Fruit fly (Drosophila melanogaster) S2 (cell line): ENCODE data around the gene Vps52.

Experiments
- CG8478 ChIP-seq: fragments of >200 bp; optimal IDR thresholded peaks from 2 replicates; lab custom pipeline; 2018
- CTCF ChIP-seq, 2 experiments: fragments of >200 bp; optimal IDR thresholded peaks; 2 replicates each; lab custom pipeline; 2018

Gene Vps52

DNA sequence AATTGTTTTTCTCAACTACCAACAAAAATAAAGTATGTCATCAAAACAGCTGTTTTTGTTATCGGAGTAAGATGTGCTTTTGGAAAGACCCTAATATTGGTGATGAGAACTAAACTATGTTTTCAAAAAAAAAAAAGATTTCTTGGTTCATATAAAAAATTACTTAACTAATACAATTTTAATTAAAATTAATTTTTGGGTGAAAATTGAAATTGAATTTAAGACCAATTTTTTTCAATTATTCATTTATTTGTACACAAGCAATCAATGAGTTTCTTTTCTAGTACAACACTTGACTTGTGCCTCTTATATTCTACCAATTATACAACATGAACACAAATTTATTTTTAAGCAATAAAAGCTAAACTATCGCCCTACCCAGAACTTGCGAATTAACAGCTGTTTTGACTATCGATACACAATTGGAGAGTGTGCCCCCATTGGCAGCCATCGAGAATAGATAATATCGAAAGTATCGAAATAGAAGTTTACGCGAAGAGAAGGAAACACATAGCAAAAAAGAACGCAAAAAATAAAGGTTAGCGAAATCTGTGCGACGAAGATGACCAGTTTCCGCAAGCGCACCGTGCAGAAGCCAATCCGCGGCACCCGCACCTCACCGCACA, at the start of gene Vps52, which contains the start of gene Elp4:
Vps52 (minus strand) TSS at position 51 of the 626 bp plus-strand sequence.
Elp4 (plus strand) TSS at position 292 of the 626 bp plus-strand sequence.
- no peak for TF ChIP-seq CTCF (optimal IDR thresholded peaks at IDR 0.05; lab: Kevin White, UChicago)

DNA sequence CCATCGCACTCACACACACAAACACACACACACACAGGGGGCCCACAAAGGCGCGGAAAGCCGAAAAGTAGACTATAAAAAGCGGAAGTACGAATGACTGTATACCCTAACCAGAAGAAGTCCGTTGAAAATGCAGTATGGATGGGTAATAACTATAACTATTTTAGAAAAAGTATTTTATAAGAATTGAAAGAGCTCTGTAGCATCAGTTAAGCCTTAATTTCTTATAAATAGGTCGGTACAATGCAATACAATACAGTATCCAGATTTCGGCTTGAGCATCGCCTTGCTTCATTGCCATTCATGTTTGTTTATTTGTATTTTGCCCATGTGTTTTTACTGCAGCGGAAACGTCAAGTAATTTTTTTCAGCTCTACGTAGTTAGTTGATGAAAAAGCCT, 45.8 kb upstream of the Vps52 start:
- TF ChIP-seq CTCF (optimal IDR thresholded peaks at IDR 0.05; lab: Kevin White, UChicago) (no peak), CG8478 (lab: Kevin White, UChicago) (no peak)

DNA sequence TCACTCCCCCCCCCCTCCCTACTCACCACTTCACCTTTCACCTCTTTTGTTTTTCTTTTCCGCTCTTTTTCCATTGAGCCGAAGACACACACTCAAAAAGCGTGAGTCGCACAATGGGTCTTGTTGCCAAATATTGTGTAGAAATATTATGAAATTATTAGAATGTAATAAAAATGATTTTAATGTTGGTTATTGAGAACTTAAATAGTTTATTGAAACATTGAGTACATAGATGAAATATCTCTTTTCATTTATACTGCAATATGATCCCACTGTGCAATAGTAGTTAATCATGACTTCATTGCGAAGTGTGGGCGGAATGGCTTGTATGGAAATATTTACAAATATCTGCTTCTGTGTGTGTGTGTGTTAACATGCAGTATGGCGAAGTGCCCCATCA, 43.4 kb upstream of the Vps52 start:
- no peak for TF ChIP-seq CTCF (optimal IDR thresholded peaks at IDR 0.05; lab: Kevin White, UChicago)
- no peak for TF ChIP-seq CG8478 (lab: Kevin White, UChicago)

DNA sequence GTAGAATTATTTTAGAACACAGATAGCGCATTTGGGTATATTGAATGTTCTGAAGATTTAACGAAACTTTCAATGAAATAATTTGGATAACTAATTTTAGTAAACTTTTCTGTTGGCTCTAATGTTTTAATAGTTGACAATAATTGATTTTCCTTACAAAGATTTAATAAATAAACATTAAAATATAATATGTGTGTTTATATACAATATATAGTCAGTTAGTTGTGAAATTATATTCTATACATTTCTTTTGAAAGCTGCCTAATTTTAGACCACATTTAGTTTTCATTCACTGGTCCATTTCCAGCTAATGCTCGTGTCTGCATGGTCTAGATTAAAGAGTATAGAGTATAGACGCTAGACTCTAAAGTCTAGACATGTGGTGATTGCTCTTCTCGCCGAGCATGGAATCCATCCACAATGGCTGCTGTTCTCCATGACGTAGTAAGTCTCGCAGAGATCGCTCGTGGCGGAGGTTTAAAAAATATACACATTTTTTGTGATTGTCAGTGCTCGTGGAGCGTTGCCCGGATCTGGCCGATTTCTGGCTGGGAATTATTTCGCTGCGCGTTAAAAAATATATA, 35.2 kb upstream of the Vps52 start, which contains the start of gene GluRIIB:
GluRIIB (plus strand) TSS at position 534 of the 584 bp plus-strand sequence.
- no peak for TF ChIP-seq CTCF (optimal IDR thresholded peaks at IDR 0.05; lab: Kevin White, UChicago)
- TF ChIP-seq CG8478 (lab: Kevin White, UChicago) = no peak

dm6 chr2L:5554818-5555217, 31.1 kb upstream of the Vps52 start, which contains the start of gene GluRIIA:
TSS of gene GluRIIA (plus strand) at chr2L:5555072.
- TF ChIP-seq CTCF (optimal IDR thresholded peaks at IDR 0.05; lab: Kevin White, UChicago) (no peak), CG8478 (lab: Kevin White, UChicago) (no peak)

dm6 chr2L:5553750-5554149, 30.1 kb upstream of the Vps52 start, which contains the start of the genes CG14013 and CG14017:
TSS of gene CG14013 (minus strand) at chr2L:5553850.
TSS of gene CG14017 (plus strand) at chr2L:5553897.
- TF ChIP-seq CG8478 (lab: Kevin White, UChicago) (no peak), CTCF (optimal IDR thresholded peaks at IDR 0.05; lab: Kevin White, UChicago) (no peak)

DNA sequence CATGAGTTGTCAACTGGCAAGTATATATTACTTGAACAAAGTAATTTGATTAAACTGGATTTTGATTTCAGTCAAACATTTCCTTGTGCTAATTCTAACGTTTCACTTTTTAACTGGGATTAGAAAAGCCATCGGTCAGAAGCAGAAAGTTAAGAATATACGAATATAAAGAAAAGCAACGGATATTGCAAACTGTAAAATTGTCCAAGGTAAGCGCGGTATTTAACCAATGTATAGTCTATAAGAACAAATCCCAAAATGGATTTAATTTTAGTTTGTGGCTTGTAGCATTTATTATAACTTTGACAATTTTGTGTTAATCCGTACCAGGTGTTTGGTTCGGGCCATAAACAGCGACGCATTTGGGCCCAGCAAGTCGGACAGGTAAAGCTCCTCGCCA, 27.8 kb upstream of the Vps52 start, which contains the start of gene CG18269:
CG18269 (plus strand) TSS at position 301 of the 400 bp plus-strand sequence.
- TF ChIP-seq CG8478 (lab: Kevin White, UChicago) = no peak

DNA sequence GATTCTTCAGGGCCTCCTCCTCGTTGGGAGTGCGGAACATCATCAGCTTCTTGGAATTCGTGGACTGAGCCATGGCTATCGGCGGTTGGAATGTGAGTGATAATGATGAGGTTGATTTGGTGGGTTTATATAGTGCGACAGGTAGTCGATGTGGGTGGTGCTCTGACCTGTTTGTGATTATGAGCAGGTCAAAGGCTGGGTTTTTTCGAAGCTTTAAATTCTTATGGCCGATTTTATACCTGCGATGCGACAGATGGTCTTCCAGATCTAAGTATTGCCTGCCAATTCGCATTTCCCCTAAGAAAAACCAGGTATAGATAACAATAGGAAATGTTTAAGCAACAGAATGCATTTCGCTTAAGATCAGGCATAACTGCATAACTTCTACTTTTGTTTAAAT, 27.0 kb upstream of the Vps52 start, which contains the start of gene CG14014:
CG14014 (minus strand) TSS at position 101 of the 400 bp plus-strand sequence.
- no peak for TF ChIP-seq CG8478 (lab: Kevin White, UChicago)

DNA sequence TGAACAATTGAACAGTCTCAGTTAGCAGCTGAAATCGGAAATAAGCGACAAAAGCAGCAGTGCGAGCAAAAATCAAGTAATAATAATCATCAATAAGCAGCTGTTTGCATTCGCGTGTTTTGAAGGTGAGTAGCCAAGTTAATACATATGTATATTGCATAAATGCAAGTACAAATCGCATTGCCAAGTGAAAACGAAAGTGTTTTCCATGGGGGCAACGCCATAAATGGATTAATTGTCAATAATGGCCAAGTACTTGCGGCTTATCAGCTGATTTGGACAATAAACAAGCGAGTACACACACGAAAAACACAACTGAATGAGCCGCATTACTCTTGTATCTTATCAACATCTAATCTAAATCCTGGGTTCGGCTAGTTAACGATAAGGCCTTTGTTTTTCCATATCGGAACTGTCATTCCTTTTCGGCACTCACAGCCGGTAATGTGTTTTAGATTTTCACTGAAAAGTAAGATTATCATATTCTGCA, 23.6 kb upstream of the Vps52 start:
- no peak for TF ChIP-seq CG8478 (lab: Kevin White, UChicago)
- no peak for TF ChIP-seq CTCF (optimal IDR thresholded peaks at IDR 0.05; lab: Kevin White, UChicago)

DNA sequence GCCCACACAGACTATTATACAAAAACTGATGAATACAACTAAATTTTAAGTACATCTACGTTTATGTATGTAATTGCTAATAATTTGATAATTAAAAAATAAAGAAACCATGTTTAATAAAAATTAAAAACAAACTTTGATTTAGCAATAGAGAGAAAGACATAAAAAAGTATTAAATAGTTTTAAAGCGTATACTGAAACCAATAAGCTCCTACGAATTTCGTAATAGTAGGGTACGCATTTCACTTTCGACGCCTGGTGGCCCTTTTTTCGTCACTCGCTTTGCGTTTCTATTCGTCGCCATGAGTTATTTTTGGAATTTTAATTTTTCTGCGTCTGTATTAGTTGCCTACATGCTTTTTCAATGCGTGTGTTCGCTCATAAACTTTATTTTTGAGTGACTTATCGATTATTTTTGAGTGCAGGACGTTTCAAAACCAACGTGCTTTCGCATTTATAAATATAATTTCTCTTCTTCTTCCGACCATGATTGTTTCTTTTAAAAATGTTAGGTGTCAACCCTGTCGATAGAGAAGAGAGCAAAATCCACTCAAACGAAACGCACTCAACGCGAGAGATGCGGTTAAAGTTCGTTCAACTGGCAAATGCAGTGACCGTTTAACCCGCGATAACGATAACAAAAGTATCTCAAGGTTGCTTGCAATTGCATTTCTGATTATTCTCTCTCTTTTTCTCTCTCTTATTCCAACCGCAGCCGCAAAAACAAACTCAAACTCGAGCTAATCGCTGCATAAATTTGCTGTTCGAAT, 23.0 kb upstream of the Vps52 start, which contains the start of gene Oscillin:
Oscillin (plus strand) TSS at position 569 of the 770 bp plus-strand sequence.
- TF ChIP-seq CG8478 (lab: Kevin White, UChicago) (no peak), CTCF (optimal IDR thresholded peaks at IDR 0.05; lab: Kevin White, UChicago) (no peak)

DNA sequence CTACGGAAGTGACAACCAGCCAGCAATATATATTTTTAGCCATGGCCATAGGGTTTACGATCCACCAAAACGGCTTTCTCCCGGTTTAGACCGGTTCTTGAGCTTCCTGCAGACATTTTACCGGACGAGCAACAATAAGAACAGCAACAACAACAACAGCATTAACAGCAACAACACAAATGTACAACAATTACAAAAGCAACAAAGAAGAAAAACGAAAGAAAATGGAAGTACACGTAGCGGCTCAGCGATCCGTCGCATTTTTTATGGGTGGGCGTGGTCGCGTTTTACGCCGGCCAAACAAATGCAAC, 22.5 kb upstream of the Vps52 start:
- TF ChIP-seq CG8478 (lab: Kevin White, UChicago) = no peak
- TF ChIP-seq CTCF (optimal IDR thresholded peaks at IDR 0.05; lab: Kevin White, UChicago) = no peak

DNA sequence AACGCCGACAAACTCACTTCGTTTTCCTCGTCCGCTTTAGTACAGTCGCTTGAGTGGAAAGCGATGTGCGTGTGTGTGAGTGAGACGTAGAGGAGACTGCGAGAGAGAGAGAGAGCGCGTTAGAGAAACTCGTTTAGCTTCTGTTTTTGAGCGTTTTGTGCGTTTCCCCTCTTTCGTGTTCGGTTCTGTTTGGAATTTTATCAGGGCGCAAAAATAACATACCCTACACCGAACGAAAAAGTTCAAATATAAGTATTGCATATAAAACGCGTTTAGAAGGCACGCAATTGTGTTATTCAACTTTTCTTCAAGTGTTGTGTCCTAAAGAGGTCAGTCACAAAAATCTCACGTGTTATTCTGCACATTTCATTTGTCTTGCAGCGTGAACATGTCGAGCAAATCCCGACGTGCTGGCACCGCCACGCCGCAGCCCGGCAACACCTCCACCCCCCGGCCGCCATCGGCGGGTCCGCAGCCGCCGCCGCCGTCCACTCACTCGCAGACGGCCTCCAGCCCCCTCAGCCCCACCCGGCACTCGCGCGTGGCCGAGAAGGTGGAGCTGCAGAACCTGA, 19.3 kb upstream of the Vps52 start:
- TF ChIP-seq CTCF (optimal IDR thresholded peaks at IDR 0.05; lab: Kevin White, UChicago) (no peak), CG8478 (lab: Kevin White, UChicago) (no peak)

DNA sequence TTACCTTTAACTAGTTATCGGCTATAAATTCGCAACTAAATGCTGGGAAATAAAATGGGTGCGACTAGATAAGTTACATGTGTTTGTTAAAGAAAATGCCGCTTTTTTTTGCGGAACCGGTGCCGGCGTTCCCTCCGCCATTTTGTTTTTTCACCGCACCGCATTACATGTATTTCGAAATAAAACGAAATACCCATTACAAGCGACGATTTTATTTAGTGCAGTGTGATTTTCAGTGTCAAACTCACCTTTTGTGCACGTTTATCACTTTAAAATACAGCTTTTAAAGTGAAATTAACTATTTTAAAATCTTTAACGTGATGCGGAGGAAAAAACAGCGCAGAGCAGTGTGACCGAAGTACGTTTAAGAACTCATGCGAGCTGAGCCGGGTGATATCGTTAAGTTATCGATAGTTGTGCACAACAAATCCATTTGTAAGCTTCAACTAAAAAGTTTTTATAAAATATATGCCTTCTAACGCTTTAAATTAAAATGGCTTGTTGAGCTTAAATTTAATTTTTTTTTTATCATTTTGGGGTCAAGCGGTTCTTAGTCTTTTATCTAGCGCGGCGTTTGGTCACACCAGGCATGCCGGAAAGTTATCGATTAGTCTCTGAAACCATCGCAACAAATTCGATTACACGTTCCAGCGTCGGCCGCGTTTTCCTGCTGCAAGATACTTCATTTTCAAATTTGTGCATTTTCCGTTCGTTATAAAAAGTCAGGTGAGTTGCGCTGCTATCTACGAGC, 18.4 kb upstream of the Vps52 start, which contains the start of the genes Hel25E and Lam:
Hel25E (minus strand) TSS at position 380 of the 751 bp plus-strand sequence.
Lam (plus strand) TSS at position 546 of the 751 bp plus-strand sequence.
- TF ChIP-seq CTCF (optimal IDR thresholded peaks at IDR 0.05; lab: Kevin White, UChicago) = no peak
- TF ChIP-seq CG8478 (lab: Kevin White, UChicago) = no peak

DNA sequence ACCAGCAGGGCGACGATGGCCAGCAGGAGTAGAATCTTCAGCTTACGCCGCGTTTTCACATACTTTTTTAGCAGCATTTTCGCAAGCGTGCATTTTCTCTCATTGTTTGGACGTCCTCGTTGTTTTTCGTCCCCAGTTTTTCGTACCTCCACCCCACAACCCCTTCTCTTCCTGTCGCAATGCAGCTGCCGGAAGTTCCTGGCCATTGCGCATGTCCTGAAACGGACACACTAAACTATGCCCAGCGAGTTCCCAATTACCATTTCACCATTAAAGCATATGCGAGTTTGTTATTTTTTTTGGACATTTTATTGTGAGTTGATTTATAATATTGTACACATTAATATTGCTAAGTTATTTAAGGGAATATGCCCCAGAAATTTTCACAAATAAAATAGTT, 15.3 kb upstream of the Vps52 start, which contains the start of gene CG14015:
CG14015 (minus strand) TSS at position 163 of the 400 bp plus-strand sequence.
- TF ChIP-seq CG8478 (lab: Kevin White, UChicago) (no peak), CTCF (optimal IDR thresholded peaks at IDR 0.05; lab: Kevin White, UChicago) (no peak)
